Fruit fly (Drosophila melanogaster) whole organism, embryonic: ENCODE results near the gene CG9518.

Source experiments
- Ada2b ChIP-seq: fragments of 200-800 bp; sonication (Bioruptor generic); IDR thresholded peaks from 2 replicates; pipeline ENCODE4 v1.3.6; 2022; ENCODE audit warnings: missing biosample characterization, missing genetic modification characterization
- B-H2 ChIP-seq: fragments of 200-800 bp; sonication (Bioruptor generic); optimal IDR thresholded peaks from 2 replicates; lab custom pipeline; 2018; ENCODE audit warnings: missing biosample characterization, mild to moderate bottlenecking, missing genetic modification characterization
- Bgb ChIP-seq: fragments of 200-800 bp; sonication (Bioruptor generic); IDR thresholded peaks from 2 replicates; pipeline ENCODE4 v1.3.6; 2022; ENCODE audit warnings: missing biosample characterization, missing genetic modification characterization; ENCODE audit not compliant: partially characterized antibody
- Blimp-1 ChIP-seq: fragments of 200-800 bp; sonication (Bioruptor generic); optimal IDR thresholded peaks from 3 replicates; lab custom pipeline; 2018; ENCODE audit warnings: missing biosample characterization, missing genetic modification characterization, mild to moderate bottlenecking, moderate library complexity, missing genetic modification reagents
- BtbVII ChIP-seq: fragments of 200-800 bp; sonication (Bioruptor generic); optimal IDR thresholded peaks from 3 replicates; lab custom pipeline; 2017; ENCODE audit warnings: missing biosample characterization, mild to moderate bottlenecking, missing genetic modification characterization
- C15 ChIP-seq: fragments of 200-800 bp; sonication (Bioruptor generic); IDR thresholded peaks from 3 replicates; pipeline ENCODE4 v1.3.6; 2022; ENCODE audit warnings: missing biosample characterization, missing genetic modification characterization
- CG10267 ChIP-seq: fragments of 200-800 bp; sonication (Bioruptor generic); optimal IDR thresholded peaks from 2 replicates; lab custom pipeline; 2018; ENCODE audit warnings: missing biosample characterization, mild to moderate bottlenecking, missing genetic modification characterization, moderate library complexity
- CG11696 ChIP-seq: fragments of 200-800 bp; sonication (Bioruptor generic); IDR thresholded peaks from 2 replicates; pipeline ENCODE4 v1.3.6; 2022; ENCODE audit warnings: missing biosample characterization, missing genetic modification characterization
- CG12391 ChIP-seq: fragments of 200-800 bp; sonication (Bioruptor generic); optimal IDR thresholded peaks from 3 replicates; lab custom pipeline; 2018; ENCODE audit warnings: missing biosample characterization, mild to moderate bottlenecking, missing genetic modification characterization, moderate library complexity
- CG12659 ChIP-seq: fragments of 200-800 bp; sonication (Bioruptor generic); optimal IDR thresholded peaks from 3 replicates; lab custom pipeline; 2017; ENCODE audit warnings: mild to moderate bottlenecking, missing biosample characterization, missing genetic modification reagents, missing genetic modification characterization
- CG14860 ChIP-seq: fragments of 200-800 bp; sonication (Bioruptor generic); IDR thresholded peaks from 3 replicates; pipeline ENCODE4 v1.3.6; 2022; ENCODE audit warnings: missing biosample characterization, missing genetic modification characterization; ENCODE audit not compliant: partially characterized antibody
- CG15011 ChIP-seq: fragments of 200-800 bp; sonication (Bioruptor generic); optimal IDR thresholded peaks from 3 replicates; lab custom pipeline; 2018; ENCODE audit warnings: missing biosample characterization, mild to moderate bottlenecking, missing genetic modification characterization
- CG15601 ChIP-seq: fragments of 200-800 bp; sonication (Bioruptor generic); optimal IDR thresholded peaks from 3 replicates; lab custom pipeline; 2019; ENCODE audit warnings: missing biosample characterization, mild to moderate bottlenecking, missing genetic modification characterization, moderate library complexity
- CG1603 ChIP-seq: fragments of 200-800 bp; sonication (Bioruptor generic); optimal IDR thresholded peaks from 2 replicates; lab custom pipeline; 2019; ENCODE audit warnings: missing biosample characterization, mild to moderate bottlenecking, missing genetic modification characterization, moderate library complexity
- CG17612 ChIP-seq: fragments of 200-800 bp; sonication (Bioruptor generic); IDR thresholded peaks from 2 replicates; pipeline ENCODE4 v1.3.6; 2022; ENCODE audit warnings: missing biosample characterization, missing genetic modification characterization
- CG18262 ChIP-seq: fragments of 200-800 bp; optimal IDR thresholded peaks from 3 replicates; lab custom pipeline; 2019; ENCODE audit warnings: missing biosample characterization, mild to moderate bottlenecking, missing genetic modification characterization, moderate library complexity
- CG2116 ChIP-seq: fragments of 200-800 bp; sonication (Bioruptor generic); optimal IDR thresholded peaks from 3 replicates; lab custom pipeline; 2018; ENCODE audit warnings: missing biosample characterization, mild to moderate bottlenecking, missing genetic modification characterization
- CG2889 ChIP-seq: fragments of 200-800 bp; sonication (Bioruptor generic); IDR thresholded peaks from 3 replicates; pipeline ENCODE4 v1.3.6; 2022; ENCODE audit warnings: missing biosample characterization, missing genetic modification characterization
- CG30403 ChIP-seq: fragments of 200-800 bp; sonication (Bioruptor generic); optimal IDR thresholded peaks from 3 replicates; lab custom pipeline; 2016; ENCODE audit warnings: missing biosample characterization, missing genetic modification characterization
- CG3847 ChIP-seq: fragments of 200-800 bp; sonication (Bioruptor generic); IDR thresholded peaks from 2 replicates; pipeline ENCODE4 v1.3.6; 2022; ENCODE audit warnings: missing biosample characterization, missing genetic modification characterization
- CG4424 ChIP-seq: fragments of 200-800 bp; sonication (Bioruptor generic); optimal IDR thresholded peaks from 3 replicates; lab custom pipeline; 2016; ENCODE audit warnings: missing biosample characterization, missing genetic modification characterization
- CG6854 ChIP-seq: fragments of 200-800 bp; sonication (Bioruptor generic); optimal IDR thresholded peaks from 3 replicates; lab custom pipeline; 2017; ENCODE audit warnings: missing biosample characterization, mild to moderate bottlenecking, missing genetic modification characterization
- CG8290 ChIP-seq, 3 experiments: fragments of 200-800 bp; sonication (Bioruptor generic); optimal IDR thresholded peaks; 2 replicates each; lab custom pipeline; 2016 to 2019; ENCODE audit warnings: missing biosample characterization in 3 of 3, missing genetic modification characterization in 3 of 3, mild to moderate bottlenecking in 2 of 3, moderate library complexity in 1 of 3
- Dll ChIP-seq: fragments of 200-800 bp; sonication (Bioruptor generic); IDR thresholded peaks from 4 replicates; pipeline ENCODE4 v1.3.6; 2022; ENCODE audit warnings: missing biosample characterization, missing genetic modification characterization; ENCODE audit not compliant: partially characterized antibody
- Gsc ChIP-seq: fragments of 200-800 bp; sonication (Bioruptor generic); IDR thresholded peaks from 2 replicates; pipeline ENCODE4 v1.3.6; 2022; ENCODE audit warnings: missing biosample characterization, missing genetic modification characterization
- HLH54F ChIP-seq: fragments of 200-800 bp; sonication (Bioruptor generic); optimal IDR thresholded peaks from 3 replicates; lab custom pipeline; 2016; ENCODE audit warnings: missing biosample characterization, missing genetic modification characterization
- Jarid2 ChIP-seq: fragments of 200-800 bp; sonication (Bioruptor generic); optimal IDR thresholded peaks from 3 replicates; lab custom pipeline; 2017; ENCODE audit warnings: mild to moderate bottlenecking, missing biosample characterization, missing genetic modification reagents, missing genetic modification characterization
- MBD-R2 ChIP-seq: fragments of 200-800 bp; sonication (Bioruptor generic); IDR thresholded peaks from 2 replicates; pipeline ENCODE4 v1.3.6; 2022; ENCODE audit warnings: missing biosample characterization, missing genetic modification characterization
- MESR4 ChIP-seq: fragments of 200-800 bp; sonication (Bioruptor generic); optimal IDR thresholded peaks from 2 replicates; lab custom pipeline; 2018; ENCODE audit warnings: missing biosample characterization, mild to moderate bottlenecking, missing genetic modification characterization, moderate library complexity
- Nf-YB ChIP-seq: fragments of 200-800 bp; sonication (Bioruptor generic); optimal IDR thresholded peaks from 3 replicates; lab custom pipeline; 2019; ENCODE audit warnings: missing biosample characterization, mild to moderate bottlenecking, missing genetic modification characterization, moderate library complexity
- Pdp1 ChIP-seq, 2 experiments: fragments of 200-800 bp; sonication (Bioruptor generic); optimal IDR thresholded peaks; 3 replicates each; lab custom pipeline; 2016; ENCODE audit warnings: missing biosample characterization in 2 of 2, missing genetic modification characterization in 2 of 2, mild to moderate bottlenecking in 1 of 2, moderate library complexity in 1 of 2
- Rx ChIP-seq: fragments of 200-800 bp; sonication (Bioruptor generic); IDR thresholded peaks from 2 replicates; pipeline ENCODE4 v1.3.6; 2022; ENCODE audit warnings: missing biosample characterization, missing genetic modification characterization
- Sox102F ChIP-seq: fragments of 200-800 bp; sonication (Bioruptor generic); optimal IDR thresholded peaks from 2 replicates; lab custom pipeline; 2018; ENCODE audit warnings: missing biosample characterization, mild to moderate bottlenecking, missing genetic modification characterization, moderate library complexity
- Sry-β ChIP-seq: fragments of 200-800 bp; sonication (Bioruptor generic); optimal IDR thresholded peaks from 2 replicates; lab custom pipeline; 2018; ENCODE audit warnings: missing biosample characterization, mild to moderate bottlenecking, missing genetic modification characterization, moderate library complexity
- Tbp ChIP-seq: fragments of >200 bp; optimal IDR thresholded peaks from 2 replicates; lab custom pipeline; 2018; ENCODE audit warnings: missing biosample characterization, missing genetic modification characterization
- bbx ChIP-seq: fragments of 200-800 bp; sonication (Bioruptor generic); IDR thresholded peaks from 2 replicates; pipeline ENCODE4 v1.3.6; 2022; ENCODE audit warnings: missing biosample characterization, missing genetic modification characterization; ENCODE audit not compliant: partially characterized antibody
- caup ChIP-seq: fragments of 200-800 bp; sonication (Bioruptor generic); optimal IDR thresholded peaks from 3 replicates; lab custom pipeline; 2017; ENCODE audit warnings: missing biosample characterization, mild to moderate bottlenecking, missing genetic modification characterization, moderate library complexity; ENCODE audit not compliant: severe bottlenecking
- crol ChIP-seq: fragments of 200-800 bp; sonication (Bioruptor generic); IDR thresholded peaks from 2 replicates; pipeline ENCODE4 v1.3.6; 2022; ENCODE audit warnings: missing biosample characterization, missing genetic modification characterization
- da ChIP-seq: fragments of 200-800 bp; sonication (Bioruptor generic); optimal IDR thresholded peaks from 2 replicates; lab custom pipeline; 2016; ENCODE audit warnings: missing biosample characterization, missing genetic modification characterization
- fd102C ChIP-seq: fragments of 200-800 bp; sonication (Bioruptor generic); optimal IDR thresholded peaks from 2 replicates; lab custom pipeline; 2018; ENCODE audit warnings: missing biosample characterization, mild to moderate bottlenecking, missing genetic modification characterization, moderate library complexity
- fru ChIP-seq: fragments of >200 bp; optimal IDR thresholded peaks from 2 replicates; lab custom pipeline; 2017
- gem ChIP-seq: fragments of 200-800 bp; sonication (Bioruptor generic); optimal IDR thresholded peaks from 2 replicates; lab custom pipeline; 2019; ENCODE audit warnings: missing biosample characterization, mild to moderate bottlenecking, missing genetic modification characterization, moderate library complexity
- lbe ChIP-seq: fragments of 200-800 bp; sonication (Bioruptor generic); optimal IDR thresholded peaks from 2 replicates; lab custom pipeline; 2016; ENCODE audit warnings: missing biosample characterization, mild to moderate bottlenecking, missing genetic modification characterization
- pzg ChIP-seq: fragments of 200-800 bp; sonication (Bioruptor generic); optimal IDR thresholded peaks from 3 replicates; lab custom pipeline; 2018; ENCODE audit warnings: missing biosample characterization, mild to moderate bottlenecking, missing genetic modification characterization, moderate library complexity
- repo ChIP-seq: fragments of 200-800 bp; sonication (Bioruptor generic); optimal IDR thresholded peaks from 2 replicates; lab custom pipeline; 2016; ENCODE audit warnings: missing biosample characterization, missing genetic modification characterization
- sens ChIP-seq: fragments of 200-800 bp; sonication (Bioruptor generic); peaks from one replicate; lab custom pipeline; 2016; ENCODE audit warnings: missing biosample characterization, missing genetic modification characterization
- trh ChIP-seq: fragments of 200-800 bp; sonication (Bioruptor generic); optimal IDR thresholded peaks from 2 replicates; lab custom pipeline; 2016; ENCODE audit warnings: missing biosample characterization, missing genetic modification characterization
- zen2 ChIP-seq: fragments of 200-800 bp; sonication (Bioruptor generic); IDR thresholded peaks from 3 replicates; pipeline ENCODE4 v1.3.6; 2022; ENCODE audit warnings: missing biosample characterization, missing genetic modification characterization; ENCODE audit not compliant: partially characterized antibody

The CG9518 gene

dm6 chrX:14831713-14832561 lies 39.0 kb downstream of the CG9518 start, which contains the start of gene CG14408 (continued):
- peak; percentile 40; the same call in 1 of the 3 replicates for TF ChIP-seq zen2 (GFP tag; lab: Robert Waterston, UW)
- no peak for TF ChIP-seq lbe (GFP tag; lab: Kevin White, UChicago)
- no peak for TF ChIP-seq CG6854 (GFP tag; lab: Kevin White, UChicago)
- peak; percentile 10 for TF ChIP-seq pzg (GFP tag; lab: Kevin White, UChicago)
- no peak for TF ChIP-seq CG17612 (GFP tag; lab: Robert Waterston, UW)
- peak; percentile 55 for TF ChIP-seq sens
- TF ChIP-seq CG12391 (tag; lab: Kevin White, UChicago), result peak; percentile 45
- no peak for TF ChIP-seq fd102C (GFP tag; lab: Kevin White, UChicago)
- no peak for TF ChIP-seq Gsc (GFP tag; lab: Robert Waterston, UW)
- no peak for TF ChIP-seq CG2889
- TF ChIP-seq CG11696, result no peak
- no peak for TF ChIP-seq CG8290 (GFP tag; optimal IDR thresholded peaks at IDR 0.05; lab: Kevin White, UChicago)
- peak in 1 of 2 experiments; percentile 2 for TF ChIP-seq CG8290 (tag; optimal IDR thresholded peaks at IDR 0.05; lab: Kevin White, UChicago)
- TF ChIP-seq trh, result no peak
- TF ChIP-seq Sox102F, result no peak
- TF ChIP-seq C15 (GFP tag; lab: Robert Waterston, UW), result no peak
- TF ChIP-seq CG14860, result 0 out of 3 replicates have a peak, but pooled peaks have one; percentile 6
- peak; percentile 59 for TF ChIP-seq crol (GFP tag; lab: Robert Waterston, UW)
- no peak for TF ChIP-seq caup (GFP tag; lab: Kevin White, UChicago)
- no peak for TF ChIP-seq CG1603 (tag; lab: Kevin White, UChicago)
- TF ChIP-seq CG18262 (tag; lab: Kevin White, UChicago), result no peak
- peak; percentile 67 for TF ChIP-seq MESR4 (GFP tag; lab: Kevin White, UChicago)
- peak; percentile 11 for TF ChIP-seq CG30403 (GFP tag; lab: Kevin White, UChicago)
- TF ChIP-seq Pdp1 (GFP tag; optimal IDR thresholded peaks at IDR 0.05; lab: Kevin White, UChicago), result peak in 1 of 2 experiments; percentile 72
- TF ChIP-seq Blimp-1, result peak; percentile 6
- no peak for TF ChIP-seq CG15601 (tag; lab: Kevin White, UChicago)
- peak; percentile 40 for TF ChIP-seq CG2116 (GFP tag; lab: Kevin White, UChicago)
- TF ChIP-seq gem (tag; lab: Kevin White, UChicago), result peak; percentile 50
- peak; percentile 0 for TF ChIP-seq CG4424 (GFP tag; lab: Kevin White, UChicago)
- TF ChIP-seq BtbVII, result peak; percentile 20
- peak; percentile 23; the same call in 1 of the 2 replicates for TF ChIP-seq bbx (GFP tag; lab: Robert Waterston, UW)
- no peak for TF ChIP-seq repo (GFP tag; lab: Kevin White, UChicago)
- TF ChIP-seq CG12659 (GFP tag; lab: Kevin White, UChicago), result peak; percentile 71
- TF ChIP-seq Bgb, result peak; percentile 43
- no peak for TF ChIP-seq HLH54F (GFP tag; lab: Kevin White, UChicago)
- no peak for TF ChIP-seq B-H2
- TF ChIP-seq CG10267 (tag; lab: Kevin White, UChicago), result peak; percentile 25
- no peak for TF ChIP-seq Tbp (GFP tag; lab: Kevin White, UChicago)
- TF ChIP-seq Rx (GFP tag; lab: Robert Waterston, UW), result no peak
- TF ChIP-seq Nf-YB (GFP tag; lab: Kevin White, UChicago), result peak; percentile 3
- TF ChIP-seq CG15011 (GFP tag; lab: Kevin White, UChicago), result no peak
- no peak for TF ChIP-seq da (GFP tag; lab: Kevin White, UChicago)
- no peak for TF ChIP-seq fru
- no peak for TF ChIP-seq CG3847 (GFP tag; lab: Robert Waterston, UW)
- TF ChIP-seq Sry-β (GFP tag; lab: Kevin White, UChicago), result no peak
- peak; percentile 53; the same call in 1 of the 2 replicates for TF ChIP-seq MBD-R2 (GFP tag; lab: Robert Waterston, UW)
- TF ChIP-seq Dll, result peak; percentile 70
- TF ChIP-seq Jarid2 (GFP tag; lab: Kevin White, UChicago), result no peak
- TF ChIP-seq Ada2b (GFP tag; lab: Robert Waterston, UW), result no peak
